Worm (Caenorhabditis elegans) whole organism, late embryonic: ENCODE data around the gene zmp-3.

ENCODE experiments used
- pag-3 ChIP-seq: sonication (generic microtip); optimal IDR thresholded peaks from 2 replicates; lab custom pipeline; 2016; ENCODE audit warnings: missing compliant biosample characterization, missing genetic modification characterization, borderline replicate concordance
- pha-4 ChIP-seq: fragments of 150-350 bp; optimal IDR thresholded peaks from 2 replicates; lab custom pipeline; 2018; ENCODE audit warnings: missing biosample characterization, missing genetic modification reagents, missing genetic modification characterization
- rnt-1 ChIP-seq: sonication (generic microtip); optimal IDR thresholded peaks from 2 replicates; lab custom pipeline; 2016; ENCODE audit warnings: missing genetic modification characterization, missing compliant biosample characterization

DNA sequence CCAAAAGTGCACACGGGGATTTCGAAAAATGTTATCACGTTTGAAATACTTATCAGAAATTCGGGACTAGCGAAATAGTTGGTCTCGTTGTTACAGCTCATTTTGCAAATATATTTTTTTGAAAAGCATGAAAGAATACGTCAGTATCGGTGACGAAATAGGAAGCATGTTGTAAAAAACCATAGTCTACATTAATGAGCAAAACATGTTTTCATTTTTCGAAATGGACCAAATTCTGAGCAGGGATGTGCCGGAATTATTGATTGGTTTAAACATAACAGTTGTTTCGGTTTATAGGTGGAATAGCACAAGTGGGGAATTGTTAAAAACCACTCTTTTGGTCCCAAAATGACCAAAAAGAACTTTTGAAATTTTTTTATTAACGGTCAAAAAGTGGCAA, 24.6 kb upstream of the zmp-3 start, which contains the start of gene srh-247:
- TF ChIP-seq pha-4 (tag; lab: Kevin White, UChicago) = no peak
- no peak for TF ChIP-seq pag-3
- no peak for TF ChIP-seq rnt-1
